Worm (Caenorhabditis elegans) whole organism, L2 larva: ENCODE data around the gene C08E3.15.

Source experiments
- ama-1 ChIP-seq: fragments of 150-350 bp; optimal IDR thresholded peaks from 2 replicates; lab custom pipeline; 2018; ENCODE audit warnings: inconsistent platforms
- elt-3 ChIP-seq: sonication (generic microtip); optimal IDR thresholded peaks from 2 replicates; lab custom pipeline; 2017; ENCODE audit warnings: missing biosample characterization, missing genetic modification characterization
- fos-1 ChIP-seq: fragments of 150-350 bp; optimal IDR thresholded peaks from 2 replicates; lab custom pipeline; 2014; ENCODE audit warnings: missing biosample characterization, missing genetic modification characterization
- lin-13 ChIP-seq: fragments of 150-350 bp; optimal IDR thresholded peaks from 2 replicates; lab custom pipeline; 2014; ENCODE audit warnings: missing biosample characterization, missing genetic modification reagents, missing genetic modification characterization
- mdl-1 ChIP-seq, 2 experiments: fragments of 150-350 bp in 1 of 2; sonication (generic microtip) in 1 of 2; optimal IDR thresholded peaks; 2 replicates each; lab custom pipeline; 2017; ENCODE audit warnings: missing biosample characterization in 2 of 2, missing genetic modification characterization in 2 of 2
- unc-55 ChIP-seq: fragments of 150-350 bp; sonication (generic microtip); optimal IDR thresholded peaks from 3 replicates; lab custom pipeline; 2014; ENCODE audit warnings: missing biosample characterization, missing genetic modification reagents, missing genetic modification characterization

DNA sequence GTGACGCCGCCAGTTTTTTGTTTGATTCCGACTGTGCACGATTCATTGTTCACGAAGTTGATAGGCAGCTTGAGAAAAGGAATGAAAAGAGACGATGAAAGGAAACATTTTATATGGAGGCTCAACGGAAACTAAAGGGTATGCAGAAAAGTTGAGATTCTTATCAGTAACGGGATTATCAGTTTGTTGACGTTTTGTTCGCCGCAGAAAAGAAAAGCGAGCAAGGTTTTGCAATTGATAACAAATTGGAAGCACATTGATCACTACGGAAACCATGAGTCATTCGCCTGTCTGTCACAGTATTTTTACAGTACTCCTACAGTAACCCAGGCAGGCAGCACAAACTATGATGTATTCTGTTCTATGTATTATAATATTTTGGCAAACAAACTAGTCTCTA is 8.3 kb upstream of the C08E3.15 start:
- TF ChIP-seq ama-1 (lab: Kevin White, UChicago) (no peak), elt-3 (tag; lab: Kevin White, UChicago) (no peak), mdl-1 (tag; optimal IDR thresholded peaks at IDR 0.05; lab: Kevin White, UChicago) (no peak), unc-55 (GFP tag; lab: Kevin White, UChicago) (no peak), fos-1 (tag; lab: Kevin White, UChicago) (peak; percentile 41), lin-13 (GFP tag; lab: Kevin White, UChicago) (no peak)
